Worm (Caenorhabditis elegans) whole organism, late embryonic: Measurements from ENCODE around the gene pcp-5.

ENCODE experiments used
- C08G9.2 ChIP-seq: sonication (generic microtip); optimal IDR thresholded peaks from 2 replicates; lab custom pipeline; 2016; ENCODE audit warnings: mild to moderate bottlenecking, missing genetic modification characterization, moderate library complexity, missing compliant biosample characterization
- K02D7.2 ChIP-seq: sonication (generic microtip); optimal IDR thresholded peaks from 2 replicates; lab custom pipeline; 2017; ENCODE audit warnings: mild to moderate bottlenecking, missing genetic modification characterization, missing compliant biosample characterization
- K09A11.1 ChIP-seq: sonication (generic microtip); optimal IDR thresholded peaks from 2 replicates; lab custom pipeline; 2017; ENCODE audit warnings: antibody characterized with exemption, mild to moderate bottlenecking, missing genetic modification characterization, missing compliant biosample characterization; ENCODE audit not compliant: insufficient read depth
- ahr-1 ChIP-seq: sonication (generic microtip); optimal IDR thresholded peaks from 2 replicates; lab custom pipeline; 2016; ENCODE audit warnings: missing genetic modification characterization, missing compliant biosample characterization
- ama-1 ChIP-seq: fragments of 150-350 bp; optimal IDR thresholded peaks from 2 replicates; lab custom pipeline; 2014
- ceh-14 ChIP-seq: sonication (generic microtip); optimal IDR thresholded peaks from 2 replicates; lab custom pipeline; 2016; ENCODE audit warnings: missing genotype, missing genetic modification characterization, missing compliant biosample characterization
- ceh-19 ChIP-seq: fragments of 200-800 bp; sonication (Bioruptor generic); optimal IDR thresholded peaks from 2 replicates; lab custom pipeline; 2018; ENCODE audit warnings: mild to moderate bottlenecking, missing genetic modification characterization, missing compliant biosample characterization
- ceh-2 ChIP-seq: sonication (generic microtip); optimal IDR thresholded peaks from 2 replicates; lab custom pipeline; 2016; ENCODE audit warnings: missing genotype, missing genetic modification characterization, missing compliant biosample characterization
- ceh-22 ChIP-seq: sonication (generic microtip); optimal IDR thresholded peaks from 2 replicates; lab custom pipeline; 2017; ENCODE audit warnings: missing biosample characterization, missing genetic modification characterization
- ceh-34 ChIP-seq: sonication (generic microtip); optimal IDR thresholded peaks from 2 replicates; lab custom pipeline; 2016; ENCODE audit warnings: mild to moderate bottlenecking, missing genetic modification characterization, missing compliant biosample characterization
- ceh-48 ChIP-seq: sonication (generic microtip); optimal IDR thresholded peaks from 2 replicates; lab custom pipeline; 2016; ENCODE audit warnings: missing genetic modification characterization, inconsistent platforms, missing compliant biosample characterization
- dve-1 ChIP-seq: sonication (generic microtip); optimal IDR thresholded peaks from 2 replicates; lab custom pipeline; 2017; ENCODE audit warnings: antibody characterized with exemption, mild to moderate bottlenecking, missing genetic modification characterization, missing compliant biosample characterization
- elt-2 ChIP-seq: sonication (generic microtip); optimal IDR thresholded peaks from 2 replicates; lab custom pipeline; 2016; ENCODE audit warnings: missing genetic modification reagents, missing genetic modification characterization, missing compliant biosample characterization
- elt-4 ChIP-seq: sonication (generic microtip); optimal IDR thresholded peaks from 2 replicates; lab custom pipeline; 2016; ENCODE audit warnings: missing genetic modification characterization, missing compliant biosample characterization
- ets-4 ChIP-seq: sonication (generic microtip); optimal IDR thresholded peaks from 2 replicates; lab custom pipeline; 2016; ENCODE audit warnings: missing genetic modification characterization, missing compliant biosample characterization
- eyg-1 ChIP-seq: sonication (generic microtip); optimal IDR thresholded peaks from 2 replicates; lab custom pipeline; 2016; ENCODE audit warnings: missing genotype, missing genetic modification characterization, missing compliant biosample characterization
- fkh-6 ChIP-seq: sonication (generic microtip); optimal IDR thresholded peaks from 2 replicates; lab custom pipeline; 2016; ENCODE audit warnings: missing genetic modification characterization, missing compliant biosample characterization
- gmeb-2 ChIP-seq: sonication (generic microtip); optimal IDR thresholded peaks from 2 replicates; lab custom pipeline; 2016; ENCODE audit warnings: missing genetic modification characterization, inconsistent platforms, missing compliant biosample characterization
- hlh-13 ChIP-seq: fragments of 200-800 bp; sonication (Bioruptor generic); optimal IDR thresholded peaks from 2 replicates; lab custom pipeline; 2018; ENCODE audit warnings: mild to moderate bottlenecking, missing genetic modification characterization, missing compliant biosample characterization
- hlh-15 ChIP-seq: sonication (generic microtip); optimal IDR thresholded peaks from 2 replicates; lab custom pipeline; 2016; ENCODE audit warnings: missing genetic modification characterization, missing compliant biosample characterization
- hlh-30 ChIP-seq: sonication (generic microtip); optimal IDR thresholded peaks from 2 replicates; lab custom pipeline; 2017; ENCODE audit warnings: antibody characterized with exemption, missing genetic modification characterization, missing compliant biosample characterization; ENCODE audit not compliant: insufficient read depth
- hlh-6 ChIP-seq: sonication (generic microtip); optimal IDR thresholded peaks from 2 replicates; lab custom pipeline; 2016; ENCODE audit warnings: missing genotype, missing genetic modification characterization, missing compliant biosample characterization
- hlh-8 ChIP-seq: sonication (generic microtip); optimal IDR thresholded peaks from 2 replicates; lab custom pipeline; 2016; ENCODE audit warnings: missing genotype, missing genetic modification characterization, missing compliant biosample characterization
- lin-11 ChIP-seq: fragments of 200-800 bp; sonication (Bioruptor generic); optimal IDR thresholded peaks from 2 replicates; lab custom pipeline; 2018; ENCODE audit warnings: mild to moderate bottlenecking, missing genetic modification characterization, missing compliant biosample characterization
- mec-3 ChIP-seq: sonication (generic microtip); optimal IDR thresholded peaks from 2 replicates; lab custom pipeline; 2016; ENCODE audit warnings: borderline replicate concordance, missing genetic modification characterization, missing compliant biosample characterization
- nfya-1 ChIP-seq: sonication (generic microtip); optimal IDR thresholded peaks from 2 replicates; lab custom pipeline; 2017; ENCODE audit warnings: missing genetic modification characterization, mild to moderate bottlenecking, missing compliant biosample characterization, antibody characterized with exemption, moderate library complexity
- nhr-11 ChIP-seq: fragments of 150-350 bp; optimal IDR thresholded peaks from 2 replicates; lab custom pipeline; 2014; ENCODE audit warnings: missing biosample characterization, missing genetic modification characterization
- npax-4 ChIP-seq: sonication (generic microtip); optimal IDR thresholded peaks from 2 replicates; lab custom pipeline; 2016; ENCODE audit warnings: missing genetic modification characterization, missing compliant biosample characterization
- odd-2 ChIP-seq: sonication (generic microtip); optimal IDR thresholded peaks from 2 replicates; lab custom pipeline; 2017; ENCODE audit warnings: antibody characterized with exemption, mild to moderate bottlenecking, missing genetic modification characterization, missing compliant biosample characterization
- pag-3 ChIP-seq: sonication (generic microtip); optimal IDR thresholded peaks from 2 replicates; lab custom pipeline; 2016; ENCODE audit warnings: missing compliant biosample characterization, missing genetic modification characterization, borderline replicate concordance
- pha-4 ChIP-seq: fragments of 150-350 bp; optimal IDR thresholded peaks from 2 replicates; lab custom pipeline; 2018; ENCODE audit warnings: missing biosample characterization, missing genetic modification reagents, missing genetic modification characterization
- ref-2 ChIP-seq: sonication (generic microtip); optimal IDR thresholded peaks from 2 replicates; lab custom pipeline; 2016; ENCODE audit warnings: missing genetic modification characterization, missing compliant biosample characterization
- sdc-2 ChIP-seq: sonication (generic microtip); optimal IDR thresholded peaks from 2 replicates; lab custom pipeline; 2016; ENCODE audit warnings: missing genotype, missing genetic modification characterization, missing compliant biosample characterization
- sox-2 ChIP-seq: fragments of 200-800 bp; sonication (Bioruptor generic); IDR thresholded peaks from 2 replicates; pipeline ENCODE4 v1.3.6; 2022; ENCODE audit warnings: missing genetic modification reagents, missing genetic modification characterization, missing compliant biosample characterization
- tbx-2 ChIP-seq: sonication (generic microtip); optimal IDR thresholded peaks from 2 replicates; lab custom pipeline; 2016; ENCODE audit warnings: missing genetic modification characterization, missing compliant biosample characterization
- tbx-7 ChIP-seq: sonication (generic microtip); optimal IDR thresholded peaks from 2 replicates; lab custom pipeline; 2016; ENCODE audit warnings: missing genotype, missing genetic modification characterization, missing compliant biosample characterization
- unc-3 ChIP-seq, 2 experiments: fragments of 200-800 bp in 1 of 2; sonication (Bioruptor generic) in 1 of 2; sonication (generic microtip) in 1 of 2; conservative IDR thresholded peaks in 1 of 2; optimal IDR thresholded peaks in 1 of 2; 2 replicates each; pipeline versions ENCODE4 v1.3.6 to Lab custom; 2016 to 2022; ENCODE audit warnings: missing compliant biosample characterization in 2 of 2, missing genetic modification characterization in 2 of 2, missing genetic modification reagents in 1 of 2

The pcp-5 gene

DNA sequence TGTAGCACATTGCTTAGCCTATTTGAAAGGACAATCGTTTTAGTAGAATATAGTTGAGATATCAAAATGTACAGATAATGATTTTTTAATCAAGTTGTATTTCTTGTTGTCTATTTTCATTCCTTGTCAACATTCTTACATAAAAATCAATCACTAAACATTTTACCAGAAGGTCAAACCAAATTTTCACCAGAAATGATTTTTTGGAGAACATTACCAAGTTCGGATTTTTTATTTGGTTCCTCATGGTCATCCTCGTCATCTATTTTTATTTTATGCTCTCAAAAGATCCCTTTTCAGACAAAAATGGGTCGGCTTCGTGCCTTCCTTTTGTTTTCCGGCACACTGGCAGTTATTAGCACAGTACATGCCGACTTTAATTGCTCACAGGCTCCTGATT is 33.9 kb downstream of the pcp-5 start, which contains the start of gene tyr-1:
TSS of gene tyr-1 (plus strand) at position 301 of the 400 bp plus-strand sequence.
- no peak for TF ChIP-seq npax-4 (tag; lab: Kevin White, UChicago)
- TF ChIP-seq fkh-6 (tag; lab: Kevin White, UChicago) = no peak
- TF ChIP-seq nhr-11 = no peak
- no peak for TF ChIP-seq ahr-1 (tag; lab: Kevin White, UChicago)

DNA sequence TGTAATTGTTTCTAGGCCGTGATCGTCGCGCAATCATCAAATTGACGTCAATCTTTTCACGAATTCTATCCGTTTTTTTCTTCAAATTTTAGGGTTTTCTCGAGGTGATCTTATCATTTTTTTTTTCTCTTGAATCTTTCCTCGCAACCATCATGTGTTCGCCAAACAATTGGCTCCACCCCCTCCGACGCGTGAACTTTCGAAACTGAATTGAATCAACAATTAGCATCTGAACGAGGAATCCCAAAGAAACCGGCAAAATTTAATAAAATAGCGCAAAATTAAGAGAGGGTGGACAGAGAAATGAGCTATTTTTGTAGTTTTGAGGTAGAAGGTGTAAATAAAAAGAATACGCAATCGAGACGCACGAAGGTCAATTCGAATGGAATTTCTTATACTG is 34.6 kb downstream of the pcp-5 start:
- TF ChIP-seq npax-4 (tag; lab: Kevin White, UChicago) (no peak), mec-3 (tag; lab: Kevin White, UChicago) (no peak), hlh-8 (tag; lab: Kevin White, UChicago) (no peak), C08G9.2 (no peak), pha-4 (tag; lab: Kevin White, UChicago) (no peak), gmeb-2 (no peak), K09A11.1 (tag; lab: Kevin White, UChicago) (no peak), hlh-13 (GFP tag; lab: Kevin White, UChicago) (no peak), K02D7.2 (no peak), fkh-6 (tag; lab: Kevin White, UChicago) (no peak), ceh-19 (GFP tag; lab: Kevin White, UChicago) (no peak), sox-2 (GFP tag; lab: Robert Waterston, UW) (no peak), odd-2 (tag; lab: Kevin White, UChicago) (no peak), tbx-2 (tag; lab: Kevin White, UChicago) (no peak), hlh-6 (no peak), eyg-1 (tag; lab: Kevin White, UChicago) (no peak), ceh-2 (tag; lab: Kevin White, UChicago) (no peak), elt-2 (tag; lab: Kevin White, UChicago) (no peak), dve-1 (tag; lab: Kevin White, UChicago) (no peak)

DNA sequence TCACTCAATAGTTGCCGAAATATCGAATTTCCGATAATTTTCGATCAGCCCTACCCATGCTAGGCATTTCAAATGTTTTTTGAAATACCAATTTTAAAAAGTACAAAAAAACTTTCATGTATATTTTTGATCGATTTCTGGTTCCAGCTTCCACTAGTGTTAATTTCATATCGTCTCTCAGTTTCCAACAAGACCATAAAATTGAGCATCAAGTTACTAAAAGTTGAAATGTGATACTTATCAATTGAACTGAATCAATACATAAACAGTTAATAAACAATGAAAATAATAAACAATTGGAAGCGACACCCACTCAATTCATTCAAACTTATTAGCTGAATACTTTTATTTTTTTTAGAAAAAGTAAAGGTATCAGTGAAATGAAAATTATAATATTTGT is 41.2 kb downstream of the pcp-5 start, which contains the start of gene cup-4:
TSS of gene cup-4 (plus strand) at position 301 of the 400 bp plus-strand sequence.
- TF ChIP-seq lin-11 (tag; lab: Kevin White, UChicago) = no peak
- TF ChIP-seq ceh-19 (GFP tag; lab: Kevin White, UChicago) = no peak
- TF ChIP-seq pha-4 (tag; lab: Kevin White, UChicago) = no peak
- TF ChIP-seq ceh-22 (tag; lab: Kevin White, UChicago) = no peak
- no peak for TF ChIP-seq ceh-34 (tag; lab: Kevin White, UChicago)
- TF ChIP-seq nfya-1 (tag; lab: Kevin White, UChicago) = no peak
- no peak for TF ChIP-seq hlh-15 (tag; lab: Kevin White, UChicago)
- no peak for TF ChIP-seq ceh-48 (tag; lab: Kevin White, UChicago)
- TF ChIP-seq mec-3 (tag; lab: Kevin White, UChicago) = no peak
- TF ChIP-seq ref-2 (tag; lab: Kevin White, UChicago) = no peak
- TF ChIP-seq tbx-7 = no peak
- TF ChIP-seq pag-3 (tag; lab: Kevin White, UChicago) = no peak
- no peak for TF ChIP-seq sdc-2 (tag; lab: Kevin White, UChicago)
- TF ChIP-seq elt-4 (tag; lab: Kevin White, UChicago) = no peak
- TF ChIP-seq, all 69 proteins: peak for 0

DNA sequence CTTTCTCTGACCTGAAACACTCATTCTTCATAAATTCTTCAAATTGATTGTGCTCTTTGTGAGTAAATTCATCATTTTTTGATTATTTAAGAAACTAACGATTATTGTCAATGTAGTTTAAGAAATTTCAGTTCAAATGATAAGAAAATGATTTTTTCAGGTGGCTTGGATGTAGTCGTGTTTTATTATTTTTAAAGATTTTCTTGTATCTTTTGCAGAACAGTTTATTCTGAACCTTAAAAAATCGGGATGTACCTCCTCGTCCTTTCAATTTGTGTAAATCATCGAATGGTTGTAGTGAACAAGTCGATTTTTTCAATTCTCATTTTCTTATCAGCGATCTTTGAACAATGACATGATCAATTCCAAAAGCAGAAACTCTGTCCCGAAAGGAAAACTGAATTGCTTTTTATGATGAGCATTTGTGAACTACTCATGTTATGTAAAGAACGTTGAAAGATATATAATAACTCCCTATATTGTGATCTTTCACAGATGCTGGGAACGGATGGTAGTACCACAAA is 42.1 kb downstream of the pcp-5 start, which contains the start of gene slc-17.3:
TSS of gene slc-17.3 (minus strand) at position 51 of the 524 bp plus-strand sequence.
- TF ChIP-seq ahr-1 (tag; lab: Kevin White, UChicago) = no peak
- TF ChIP-seq nhr-11 = no peak
- no peak for TF ChIP-seq C08G9.2
- TF ChIP-seq ceh-19 (GFP tag; lab: Kevin White, UChicago) = no peak
- no peak for TF ChIP-seq hlh-30
- TF ChIP-seq tbx-2 (tag; lab: Kevin White, UChicago) = no peak
- TF ChIP-seq hlh-13 (GFP tag; lab: Kevin White, UChicago) = no peak
- no peak for TF ChIP-seq ets-4 (tag; lab: Kevin White, UChicago)
- TF ChIP-seq unc-3 (GFP tag; conservative IDR thresholded peaks at IDR 0.05; lab: Robert Waterston, UW) = no peak
- no peak for TF ChIP-seq unc-3 (tag; optimal IDR thresholded peaks at IDR 0.05; lab: Kevin White, UChicago)
- no peak for TF ChIP-seq ama-1 (lab: Kevin White, UChicago)
- no peak for TF ChIP-seq elt-4 (tag; lab: Kevin White, UChicago)
- TF ChIP-seq ceh-14 = no peak
- TF ChIP-seq ref-2 (tag; lab: Kevin White, UChicago) = no peak
- TF ChIP-seq hlh-8 (tag; lab: Kevin White, UChicago) = no peak
